Worm (Caenorhabditis elegans) whole organism, mixed stage, embryonic: Measurements from ENCODE around the gene lmbr-1.

ENCODE experiments used
- M03D4.4 ChIP-seq: sonication (generic microtip); optimal IDR thresholded peaks from 2 replicates; lab custom pipeline; 2017; ENCODE audit warnings: mild to moderate bottlenecking, missing genetic modification characterization, missing compliant biosample characterization
- bed-3 ChIP-seq: fragments of 200-800 bp; sonication (Bioruptor generic); optimal IDR thresholded peaks from 3 replicates; lab custom pipeline; 2018; ENCODE audit warnings: mild to moderate bottlenecking, missing genetic modification characterization, moderate library complexity, missing compliant biosample characterization
- blmp-1 ChIP-seq: fragments of 150-350 bp; optimal IDR thresholded peaks from 2 replicates; lab custom pipeline; 2014; ENCODE audit warnings: missing biosample characterization, missing genetic modification characterization
- ceh-43 ChIP-seq: fragments of 200-800 bp; sonication (Bioruptor generic); optimal IDR thresholded peaks from 2 replicates; lab custom pipeline; 2018; ENCODE audit warnings: mild to moderate bottlenecking, missing genetic modification characterization, moderate library complexity, missing compliant biosample characterization
- ceh-83 ChIP-seq: fragments of 200-800 bp; sonication (Bioruptor generic); optimal IDR thresholded peaks from 2 replicates; lab custom pipeline; 2018; ENCODE audit warnings: mild to moderate bottlenecking, missing genetic modification characterization, missing compliant biosample characterization
- ces-1 ChIP-seq: fragments of 150-350 bp; optimal IDR thresholded peaks from 2 replicates; lab custom pipeline; 2014; ENCODE audit warnings: missing biosample characterization, missing genetic modification reagents, missing genetic modification characterization
- cnd-1 ChIP-seq: fragments of 200-800 bp; sonication (Bioruptor generic); optimal IDR thresholded peaks from 2 replicates; lab custom pipeline; 2018; ENCODE audit warnings: mild to moderate bottlenecking, missing genetic modification characterization, missing compliant biosample characterization
- drap-1 ChIP-seq: fragments of 200-800 bp; sonication (Bioruptor generic); optimal IDR thresholded peaks from 3 replicates; lab custom pipeline; 2018; ENCODE audit warnings: mild to moderate bottlenecking, missing genetic modification characterization, missing compliant biosample characterization
- elt-1 ChIP-seq: sonication (generic microtip); optimal IDR thresholded peaks from 2 replicates; lab custom pipeline; 2017; ENCODE audit warnings: missing genetic modification characterization, mild to moderate bottlenecking, missing compliant biosample characterization, antibody characterized with exemption, moderate library complexity, borderline replicate concordance; ENCODE audit not compliant: insufficient read depth
- elt-3 ChIP-seq: fragments of 150-350 bp; optimal IDR thresholded peaks from 2 replicates; lab custom pipeline; 2014; ENCODE audit warnings: missing biosample characterization, missing genetic modification characterization
- flh-1 ChIP-seq: fragments of 200-800 bp; sonication (Bioruptor generic); optimal IDR thresholded peaks from 2 replicates; lab custom pipeline; 2018; ENCODE audit warnings: mild to moderate bottlenecking, missing genetic modification characterization, moderate library complexity, missing compliant biosample characterization
- ham-2 ChIP-seq: fragments of 200-800 bp; sonication (Bioruptor generic); optimal IDR thresholded peaks from 2 replicates; lab custom pipeline; 2018; ENCODE audit warnings: mild to moderate bottlenecking, missing genetic modification characterization, missing compliant biosample characterization
- lin-13 ChIP-seq: fragments of 150-350 bp; optimal IDR thresholded peaks from 2 replicates; lab custom pipeline; 2014; ENCODE audit warnings: missing biosample characterization, missing genetic modification characterization
- lin-32 ChIP-seq: fragments of 200-800 bp; sonication (Bioruptor generic); optimal IDR thresholded peaks from 2 replicates; lab custom pipeline; 2018; ENCODE audit warnings: mild to moderate bottlenecking, missing genetic modification characterization, missing compliant biosample characterization
- mep-1 ChIP-seq: fragments of 150-350 bp; optimal IDR thresholded peaks from 2 replicates; lab custom pipeline; 2017; ENCODE audit warnings: missing biosample characterization, missing genetic modification reagents, missing genetic modification characterization, inconsistent platforms
- mls-2 ChIP-seq: sonication (generic microtip); optimal IDR thresholded peaks from 2 replicates; lab custom pipeline; 2016; ENCODE audit warnings: mild to moderate bottlenecking, missing genetic modification characterization, moderate library complexity, missing compliant biosample characterization
- nhr-12 ChIP-seq: fragments of 150-350 bp; optimal IDR thresholded peaks from 2 replicates; lab custom pipeline; 2014; ENCODE audit warnings: missing biosample characterization, missing genetic modification characterization
- nhr-2 ChIP-seq: fragments of 150-350 bp; optimal IDR thresholded peaks from 2 replicates; lab custom pipeline; 2014; ENCODE audit warnings: missing biosample characterization, missing genetic modification characterization
- nhr-237 ChIP-seq: fragments of 150-350 bp; optimal IDR thresholded peaks from 2 replicates; lab custom pipeline; 2014; ENCODE audit warnings: missing biosample characterization, missing genetic modification characterization
- nhr-28 ChIP-seq: fragments of 150-350 bp; optimal IDR thresholded peaks from 2 replicates; lab custom pipeline; 2014; ENCODE audit warnings: missing biosample characterization, missing genetic modification characterization
- nhr-76 ChIP-seq: sonication (generic microtip); optimal IDR thresholded peaks from 2 replicates; lab custom pipeline; 2017; ENCODE audit warnings: missing biosample characterization, missing genetic modification characterization
- pha-4 ChIP-seq: fragments of 150-350 bp; optimal IDR thresholded peaks from 2 replicates; lab custom pipeline; 2018; ENCODE audit warnings: missing biosample characterization, missing genetic modification reagents, missing genetic modification characterization
- sem-2 ChIP-seq: fragments of 200-800 bp; sonication (Bioruptor generic); optimal IDR thresholded peaks from 2 replicates; lab custom pipeline; 2018; ENCODE audit warnings: mild to moderate bottlenecking, missing genetic modification characterization, missing compliant biosample characterization
- snpc-4 ChIP-seq: fragments of 150-350 bp; optimal IDR thresholded peaks from 2 replicates; lab custom pipeline; 2014; ENCODE audit warnings: missing biosample characterization, missing genetic modification characterization
- tbx-8 ChIP-seq: fragments of 200-800 bp; sonication (Bioruptor generic); optimal IDR thresholded peaks from 2 replicates; lab custom pipeline; 2018; ENCODE audit warnings: mild to moderate bottlenecking, missing genetic modification characterization, moderate library complexity, missing compliant biosample characterization
- unc-120 ChIP-seq: sonication (generic microtip); optimal IDR thresholded peaks from 2 replicates; lab custom pipeline; 2017; ENCODE audit warnings: missing genetic modification characterization, missing compliant biosample characterization; ENCODE audit not compliant: poor library complexity, severe bottlenecking
- unc-39 ChIP-seq: fragments of 150-350 bp; optimal IDR thresholded peaks from 2 replicates; lab custom pipeline; 2014; ENCODE audit warnings: missing biosample characterization, missing genetic modification characterization
- unc-62 ChIP-seq: fragments of 150-350 bp; optimal IDR thresholded peaks from 2 replicates; lab custom pipeline; 2014; ENCODE audit warnings: missing biosample characterization, missing genetic modification reagents, missing genetic modification characterization
- zip-8 ChIP-seq: fragments of 150-350 bp; optimal IDR thresholded peaks from 2 replicates; lab custom pipeline; 2014; ENCODE audit warnings: missing biosample characterization, missing genetic modification characterization
- ztf-11 ChIP-seq: fragments of 150-350 bp; optimal IDR thresholded peaks from 2 replicates; lab custom pipeline; 2014; ENCODE audit warnings: missing biosample characterization, missing genetic modification characterization

Gene lmbr-1

DNA sequence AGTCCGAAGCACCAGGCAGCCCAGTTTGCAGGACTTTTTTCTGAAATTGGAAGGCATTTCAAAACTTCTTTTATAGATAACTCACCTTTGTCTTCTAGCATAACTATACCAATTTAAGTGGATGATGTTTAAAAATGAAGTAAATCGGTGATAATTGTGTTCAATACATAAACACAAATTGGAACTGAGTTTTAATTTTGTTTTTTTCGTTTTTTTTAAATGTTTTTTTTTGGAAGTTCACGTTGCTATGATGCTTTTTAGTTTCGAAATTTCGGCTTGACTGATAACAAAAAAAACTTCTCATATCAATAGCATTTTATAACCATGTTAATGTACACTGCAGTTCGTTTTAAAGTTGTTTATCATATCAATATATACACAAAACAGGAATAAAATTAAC is 17.5 kb downstream of the lmbr-1 start, which contains the start of gene ZK353.4:
Gene ZK353.4, minus strand, starts transcription at position 101 of the 400 bp plus-strand sequence.
- TF ChIP-seq ham-2 (GFP tag; lab: Kevin White, UChicago) (no peak), elt-1 (tag; lab: Kevin White, UChicago) (no peak), ceh-43 (GFP tag; lab: Kevin White, UChicago) (no peak), pha-4 (no peak), flh-1 (GFP tag; lab: Kevin White, UChicago) (no peak), blmp-1 (no peak), zip-8 (tag; lab: Kevin White, UChicago) (no peak), nhr-76 (no peak), ztf-11 (tag; lab: Kevin White, UChicago) (no peak), lin-13 (tag; lab: Kevin White, UChicago) (no peak), M03D4.4 (tag; lab: Kevin White, UChicago) (no peak), mls-2 (tag; lab: Kevin White, UChicago) (no peak)

DNA sequence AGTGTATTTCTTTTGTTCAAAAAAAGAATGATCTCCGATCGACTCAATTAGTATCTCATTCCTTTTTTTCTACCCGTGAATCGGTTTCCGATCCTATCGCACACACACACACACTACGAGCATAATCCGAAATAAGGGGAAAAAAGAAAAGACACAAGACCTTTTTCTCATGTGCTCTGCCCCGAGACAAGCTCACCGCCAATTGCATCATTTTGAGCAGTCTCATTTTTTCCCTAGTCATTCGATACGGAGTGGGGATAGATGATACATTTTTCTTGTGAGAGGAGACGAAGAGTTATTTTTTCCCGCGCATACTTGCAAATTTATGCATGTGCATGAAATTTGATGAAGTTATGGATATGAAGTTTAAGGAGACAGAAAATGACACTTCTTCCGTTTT is 20.3 kb downstream of the lmbr-1 start:
- TF ChIP-seq nhr-76 (no peak), nhr-2 (tag; lab: Kevin White, UChicago) (no peak), unc-120 (no peak)

ce11 chrIII:8394374-8395302 is 22.6 kb downstream of the lmbr-1 start, which contains the start of gene ZK353.10:
Gene ZK353.10 (minus strand): TSS chrIII:8394424.
- TF ChIP-seq nhr-28 (tag; lab: Kevin White, UChicago) (no peak), nhr-12 (tag; lab: Kevin White, UChicago) (no peak), cnd-1 (tag; lab: Kevin White, UChicago) (no peak), lin-32 (GFP tag; lab: Kevin White, UChicago) (no peak), mls-2 (tag; lab: Kevin White, UChicago) (no peak), ces-1 (GFP tag; lab: Kevin White, UChicago) (no peak), lin-13 (tag; lab: Kevin White, UChicago) (no peak), ceh-83 (GFP tag; lab: Kevin White, UChicago) (no peak), tbx-8 (GFP tag; lab: Kevin White, UChicago) (no peak), ztf-11 (tag; lab: Kevin White, UChicago) (no peak), elt-1 (tag; lab: Kevin White, UChicago) (no peak), bed-3 (GFP tag; lab: Kevin White, UChicago) (no peak), snpc-4 (tag; lab: Kevin White, UChicago) (no peak), blmp-1 (no peak), sem-2 (GFP tag; lab: Kevin White, UChicago) (no peak), mep-1 (tag; lab: Kevin White, UChicago) (no peak)

- TF ChIP-seq elt-3 (tag; lab: Kevin White, UChicago) (no peak), lin-13 (tag; lab: Kevin White, UChicago) (no peak)
- TF ChIP-seq, all 35 proteins: peak for 0
Observed at ce11 chrIII:8395685-8396084, 23.6 kb downstream of the lmbr-1 start, which contains the start of gene ZK353.3. Gene ZK353.3 (plus strand): TSS chrIII:8395985.

DNA sequence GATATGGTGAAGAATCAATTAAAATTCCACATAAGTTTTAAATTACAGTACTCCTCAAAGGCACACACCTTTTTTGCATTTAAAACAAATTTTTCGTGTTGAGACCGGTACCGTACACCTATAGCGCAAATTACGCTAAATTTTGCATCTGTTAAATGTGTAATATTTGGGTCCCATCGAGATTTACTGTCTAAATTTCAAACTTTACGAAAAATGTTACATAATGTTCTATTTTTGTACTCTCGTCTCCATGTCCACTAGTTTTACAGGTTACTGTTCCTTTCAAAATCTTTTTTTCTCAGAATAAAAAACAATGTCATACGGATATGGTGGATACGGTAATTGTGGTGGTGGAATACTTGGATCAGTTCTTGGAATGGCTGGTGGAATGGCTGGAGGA is 26.4 kb downstream of the lmbr-1 start, which contains the start of gene ZK353.2:
Gene ZK353.2, plus strand, starts transcription at position 301 of the 400 bp plus-strand sequence.
- TF ChIP-seq nhr-28 (tag; lab: Kevin White, UChicago) (no peak), flh-1 (GFP tag; lab: Kevin White, UChicago) (no peak), tbx-8 (GFP tag; lab: Kevin White, UChicago) (no peak), nhr-237 (no peak), cnd-1 (tag; lab: Kevin White, UChicago) (no peak), lin-13 (tag; lab: Kevin White, UChicago) (no peak)

- no peak for TF ChIP-seq elt-3 (tag; lab: Kevin White, UChicago)
- TF ChIP-seq sem-2 (GFP tag; lab: Kevin White, UChicago), result no peak
- no peak for TF ChIP-seq nhr-2 (tag; lab: Kevin White, UChicago)
- TF ChIP-seq elt-1 (tag; lab: Kevin White, UChicago), result no peak
- TF ChIP-seq lin-13 (tag; lab: Kevin White, UChicago), result no peak
- TF ChIP-seq cnd-1 (tag; lab: Kevin White, UChicago), result no peak
- no peak for TF ChIP-seq bed-3 (GFP tag; lab: Kevin White, UChicago)
- TF ChIP-seq unc-39 (tag; lab: Kevin White, UChicago), result no peak
- TF ChIP-seq mep-1 (tag; lab: Kevin White, UChicago), result no peak
- no peak for TF ChIP-seq snpc-4 (tag; lab: Kevin White, UChicago)
- TF ChIP-seq unc-62 (GFP tag; lab: Kevin White, UChicago), result no peak
- no peak for TF ChIP-seq ceh-43 (GFP tag; lab: Kevin White, UChicago)
- TF ChIP-seq unc-120, result no peak
- no peak for TF ChIP-seq drap-1 (GFP tag; lab: Kevin White, UChicago)
Observed at ce11 chrIII:8400478-8400877, 28.4 kb downstream of the lmbr-1 start.
